Worm (Caenorhabditis elegans) whole organism, L2 larva: ENCODE results near the gene cyp-34A8.

ENCODE experiments used
- F13H6.1 ChIP-seq: sonication (generic microtip); optimal IDR thresholded peaks from 2 replicates; lab custom pipeline; 2016; ENCODE audit warnings: missing genetic modification characterization, missing compliant biosample characterization
- ama-1 ChIP-seq: fragments of 150-350 bp; optimal IDR thresholded peaks from 2 replicates; lab custom pipeline; 2018; ENCODE audit warnings: inconsistent platforms
- fos-1 ChIP-seq: fragments of 150-350 bp; optimal IDR thresholded peaks from 2 replicates; lab custom pipeline; 2014; ENCODE audit warnings: missing biosample characterization, missing genetic modification characterization
- lin-11 ChIP-seq: fragments of 150-350 bp; sonication (generic microtip); optimal IDR thresholded peaks from 2 replicates; lab custom pipeline; 2014; ENCODE audit warnings: missing biosample characterization, missing genetic modification characterization, inconsistent platforms, mixed read lengths
- lin-13 ChIP-seq: fragments of 150-350 bp; optimal IDR thresholded peaks from 2 replicates; lab custom pipeline; 2014; ENCODE audit warnings: missing biosample characterization, missing genetic modification reagents, missing genetic modification characterization
- lin-39 ChIP-seq: fragments of 150-350 bp; optimal IDR thresholded peaks from 2 replicates; lab custom pipeline; 2014; ENCODE audit warnings: missing biosample characterization, missing genetic modification reagents, missing genetic modification characterization
- nhr-11 ChIP-seq: fragments of 150-350 bp; optimal IDR thresholded peaks from 2 replicates; lab custom pipeline; 2014; ENCODE audit warnings: missing biosample characterization, missing genetic modification characterization
- nhr-77 ChIP-seq: fragments of 150-350 bp; optimal IDR thresholded peaks from 2 replicates; lab custom pipeline; 2014; ENCODE audit warnings: missing biosample characterization, missing genetic modification characterization
- snpc-4 ChIP-seq: fragments of 150-350 bp; optimal IDR thresholded peaks from 2 replicates; lab custom pipeline; 2014; ENCODE audit warnings: missing biosample characterization, missing genetic modification characterization
- unc-39 ChIP-seq: fragments of 150-350 bp; optimal IDR thresholded peaks from 2 replicates; lab custom pipeline; 2014; ENCODE audit warnings: missing biosample characterization, missing genetic modification characterization
- unc-62 ChIP-seq: fragments of 150-350 bp; optimal IDR thresholded peaks from 2 replicates; lab custom pipeline; 2014; ENCODE audit warnings: missing biosample characterization, missing genetic modification reagents, missing genetic modification characterization
- zag-1 ChIP-seq: fragments of 150-350 bp; optimal IDR thresholded peaks from 2 replicates; lab custom pipeline; 2014; ENCODE audit warnings: missing biosample characterization, missing genetic modification characterization
- ztf-4 ChIP-seq: fragments of 150-350 bp; optimal IDR thresholded peaks from 2 replicates; lab custom pipeline; 2014; ENCODE audit warnings: missing biosample characterization, missing genetic modification characterization

DNA sequence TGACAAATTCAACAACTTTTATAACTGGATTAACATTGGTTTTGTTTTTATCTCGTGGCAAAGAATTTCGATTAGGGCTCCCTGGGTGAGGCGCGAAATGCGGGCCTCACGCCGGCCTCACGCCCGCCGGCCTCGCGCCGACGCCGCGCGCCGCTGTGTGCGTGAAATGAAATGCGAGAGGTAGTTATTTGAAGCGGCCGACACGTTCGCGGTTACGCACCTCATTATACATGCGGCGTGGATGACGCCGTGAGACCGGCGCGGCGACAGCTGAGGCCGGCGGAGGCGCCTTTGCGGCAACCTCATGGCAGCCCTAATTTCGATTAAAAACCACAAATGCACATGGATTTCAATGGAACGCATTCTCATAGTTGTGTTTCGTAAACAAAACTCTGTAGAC is 40.1 kb downstream of the cyp-34A8 start:
- no peak for TF ChIP-seq zag-1 (tag; lab: Kevin White, UChicago)
- TF ChIP-seq ama-1 (lab: Kevin White, UChicago) = no peak
- no peak for TF ChIP-seq fos-1
- TF ChIP-seq nhr-11 (tag; lab: Kevin White, UChicago) = no peak
- TF ChIP-seq snpc-4 (tag; lab: Kevin White, UChicago) = no peak
- TF ChIP-seq ztf-4 (tag; lab: Kevin White, UChicago) = no peak
- TF ChIP-seq nhr-77 = no peak
- no peak for TF ChIP-seq unc-62 (GFP tag; lab: Kevin White, UChicago)
- TF ChIP-seq F13H6.1 (tag; lab: Kevin White, UChicago) = no peak
- no peak for TF ChIP-seq lin-39 (tag; lab: Kevin White, UChicago)
- TF ChIP-seq lin-13 = no peak
- no peak for TF ChIP-seq lin-11
- TF ChIP-seq unc-39 (tag; lab: Kevin White, UChicago) = no peak
